Fruit fly (Drosophila melanogaster) whole organism, embryonic: Measurements from ENCODE around the gene ETHR.
A peak's percentile ranks its signal among the peaks of the same experiment; 100 is the strongest.

Source experiments
- Antp ChIP-seq: fragments of 200-800 bp; sonication (Bioruptor generic); optimal IDR thresholded peaks from 3 replicates; lab custom pipeline; 2016; ENCODE audit warnings: missing biosample characterization, missing genetic modification characterization
- B-H2 ChIP-seq: fragments of 200-800 bp; sonication (Bioruptor generic); optimal IDR thresholded peaks from 2 replicates; lab custom pipeline; 2018; ENCODE audit warnings: missing biosample characterization, mild to moderate bottlenecking, missing genetic modification characterization
- CG11093 ChIP-seq: fragments of 200-800 bp; sonication (Bioruptor generic); IDR thresholded peaks from 3 replicates; pipeline ENCODE4 v1.3.6; 2022; ENCODE audit warnings: missing biosample characterization, missing genetic modification characterization
- CG11398 ChIP-seq: fragments of 200-800 bp; sonication (Bioruptor generic); optimal IDR thresholded peaks from 2 replicates; lab custom pipeline; 2016; ENCODE audit warnings: missing biosample characterization, missing genetic modification characterization
- CG12071 ChIP-seq: fragments of 200-800 bp; sonication (Bioruptor generic); optimal IDR thresholded peaks from 3 replicates; lab custom pipeline; 2018; ENCODE audit warnings: missing biosample characterization, mild to moderate bottlenecking, missing genetic modification characterization
- CG12942 ChIP-seq: fragments of 200-800 bp; sonication (Bioruptor generic); optimal IDR thresholded peaks from 3 replicates; lab custom pipeline; 2016; ENCODE audit warnings: missing biosample characterization, missing genetic modification characterization
- CG13287 ChIP-seq: fragments of 200-800 bp; sonication (Bioruptor generic); IDR thresholded peaks from 2 replicates; pipeline ENCODE4 v1.3.6; 2022; ENCODE audit warnings: missing biosample characterization, missing genetic modification characterization; ENCODE audit not compliant: partially characterized antibody
- CG13775 ChIP-seq: fragments of 200-800 bp; sonication (Bioruptor generic); optimal IDR thresholded peaks from 3 replicates; lab custom pipeline; 2017; ENCODE audit warnings: missing biosample characterization, mild to moderate bottlenecking, missing genetic modification characterization
- CG13894 ChIP-seq: fragments of 200-800 bp; sonication (Bioruptor generic); optimal IDR thresholded peaks from 3 replicates; lab custom pipeline; 2018; ENCODE audit warnings: missing biosample characterization, mild to moderate bottlenecking, missing genetic modification characterization, moderate library complexity
- CG14014 ChIP-seq: fragments of 200-800 bp; sonication (Bioruptor generic); IDR thresholded peaks from 2 replicates; pipeline ENCODE4 v1.3.6; 2022; ENCODE audit warnings: missing biosample characterization, missing genetic modification characterization
- CG14667 ChIP-seq: fragments of 200-800 bp; sonication (Bioruptor generic); IDR thresholded peaks from 2 replicates; pipeline ENCODE4 v1.3.6; 2022; ENCODE audit warnings: missing biosample characterization, missing genetic modification characterization
- CG15514 ChIP-seq: fragments of 200-800 bp; sonication (Bioruptor generic); optimal IDR thresholded peaks from 3 replicates; lab custom pipeline; 2017; ENCODE audit warnings: missing biosample characterization, missing genetic modification characterization, mild to moderate bottlenecking, moderate library complexity, missing genetic modification reagents
- CG30020 ChIP-seq: fragments of 200-800 bp; optimal IDR thresholded peaks from 2 replicates; lab custom pipeline; 2019; ENCODE audit warnings: missing biosample characterization, mild to moderate bottlenecking, missing genetic modification characterization, moderate library complexity
- CG30403 ChIP-seq: fragments of 200-800 bp; sonication (Bioruptor generic); optimal IDR thresholded peaks from 3 replicates; lab custom pipeline; 2016; ENCODE audit warnings: missing biosample characterization, missing genetic modification characterization
- CG34422 ChIP-seq: fragments of 200-800 bp; sonication (Bioruptor generic); IDR thresholded peaks from 3 replicates; pipeline ENCODE4 v1.3.6; 2022; ENCODE audit warnings: missing biosample characterization, missing genetic modification characterization
- CG8478 ChIP-seq: fragments of >200 bp; optimal IDR thresholded peaks from 2 replicates; lab custom pipeline; 2018
- CG9215 ChIP-seq: fragments of 200-800 bp; sonication (Bioruptor generic); IDR thresholded peaks from 2 replicates; pipeline ENCODE4 v1.3.6; 2022; ENCODE audit warnings: missing biosample characterization, missing genetic modification characterization
- CG9727 ChIP-seq: fragments of 200-800 bp; sonication (Bioruptor generic); optimal IDR thresholded peaks from 3 replicates; lab custom pipeline; 2017; ENCODE audit warnings: missing biosample characterization, mild to moderate bottlenecking, missing genetic modification characterization
- Dfd ChIP-seq, 2 experiments: fragments of >200 bp; optimal IDR thresholded peaks; 2 replicates each; lab custom pipeline; 2017; ENCODE audit warnings: missing biosample characterization in 2 of 2, missing genetic modification characterization in 2 of 2
- Dip2 ChIP-seq: fragments of 200-800 bp; sonication (Bioruptor generic); IDR thresholded peaks from 2 replicates; pipeline ENCODE4 v1.3.6; 2022; ENCODE audit warnings: missing biosample characterization, missing genetic modification characterization
- Fer2 ChIP-seq: fragments of 200-800 bp; sonication (Bioruptor generic); optimal IDR thresholded peaks from 2 replicates; lab custom pipeline; 2018; ENCODE audit warnings: missing biosample characterization, mild to moderate bottlenecking, missing genetic modification characterization, moderate library complexity
- Fer3 ChIP-seq: fragments of 200-800 bp; sonication (Bioruptor generic); optimal IDR thresholded peaks from 2 replicates; lab custom pipeline; 2018; ENCODE audit warnings: missing biosample characterization, mild to moderate bottlenecking, missing genetic modification characterization, moderate library complexity
- HLH3B ChIP-seq: fragments of 200-800 bp; sonication (Bioruptor generic); IDR thresholded peaks from 2 replicates; pipeline ENCODE4 v1.3.6; 2022; ENCODE audit warnings: missing biosample characterization, missing genetic modification characterization
- HLHmδ ChIP-seq: fragments of 200-800 bp; sonication (Bioruptor generic); optimal IDR thresholded peaks from 2 replicates; lab custom pipeline; 2018; ENCODE audit warnings: missing biosample characterization, mild to moderate bottlenecking, missing genetic modification characterization, moderate library complexity
- Max ChIP-seq: fragments of 200-800 bp; sonication (Bioruptor generic); optimal IDR thresholded peaks from 2 replicates; lab custom pipeline; 2016; ENCODE audit warnings: missing biosample characterization, mild to moderate bottlenecking, missing genetic modification characterization
- Mes4 ChIP-seq: fragments of 200-800 bp; sonication (Bioruptor generic); optimal IDR thresholded peaks from 2 replicates; lab custom pipeline; 2016; ENCODE audit warnings: missing biosample characterization, missing genetic modification characterization
- Optix ChIP-seq: fragments of 200-800 bp; sonication (Bioruptor generic); IDR thresholded peaks from 3 replicates; pipeline ENCODE4 v1.3.6; 2022; ENCODE audit warnings: missing biosample characterization, missing genetic modification characterization
- Stat92E ChIP-seq, 3 experiments: fragments of >200 bp in 2 of 3; fragments of 200-800 bp in 1 of 3; sonication (Bioruptor generic) in 1 of 3; optimal IDR thresholded peaks; 2 replicates each; lab custom pipeline; 2017 to 2019; ENCODE audit warnings: missing biosample characterization in 3 of 3, missing genetic modification characterization in 3 of 3, mild to moderate bottlenecking in 1 of 3, moderate library complexity in 1 of 3
- Xbp1 ChIP-seq: fragments of 200-800 bp; sonication (Bioruptor generic); optimal IDR thresholded peaks from 3 replicates; lab custom pipeline; 2016; ENCODE audit warnings: missing biosample characterization, mild to moderate bottlenecking, missing genetic modification characterization
- bbx ChIP-seq: fragments of 200-800 bp; sonication (Bioruptor generic); IDR thresholded peaks from 2 replicates; pipeline ENCODE4 v1.3.6; 2022; ENCODE audit warnings: missing biosample characterization, missing genetic modification characterization; ENCODE audit not compliant: partially characterized antibody
- bcd ChIP-seq: fragments of 200-800 bp; sonication (Bioruptor generic); optimal IDR thresholded peaks from 2 replicates; lab custom pipeline; 2017; ENCODE audit warnings: missing biosample characterization, mild to moderate bottlenecking, missing genetic modification characterization
- bigmax ChIP-seq: fragments of 200-800 bp; sonication (Bioruptor generic); optimal IDR thresholded peaks from 2 replicates; lab custom pipeline; 2018; ENCODE audit warnings: missing biosample characterization, mild to moderate bottlenecking, missing genetic modification characterization
- cad ChIP-seq: fragments of >200 bp; optimal IDR thresholded peaks from 2 replicates; lab custom pipeline; 2017; ENCODE audit warnings: missing biosample characterization, missing genetic modification characterization
- dimm ChIP-seq: fragments of 200-800 bp; sonication (Bioruptor generic); IDR thresholded peaks from 2 replicates; pipeline ENCODE4 v1.3.6; 2022; ENCODE audit warnings: missing biosample characterization, missing genetic modification characterization
- esg ChIP-seq: fragments of 200-800 bp; sonication (Bioruptor generic); conservative IDR thresholded peaks from 2 replicates; pipeline ENCODE4 v1.3.6; 2022; ENCODE audit warnings: missing biosample characterization, missing genetic modification characterization
- fd102C ChIP-seq: fragments of 200-800 bp; sonication (Bioruptor generic); optimal IDR thresholded peaks from 2 replicates; lab custom pipeline; 2018; ENCODE audit warnings: missing biosample characterization, mild to moderate bottlenecking, missing genetic modification characterization, moderate library complexity
- ftz-f1 ChIP-seq: fragments of 200-800 bp; sonication (Bioruptor generic); optimal IDR thresholded peaks from 2 replicates; lab custom pipeline; 2016; ENCODE audit warnings: missing biosample characterization, missing genetic modification characterization
- hkb ChIP-seq, 2 experiments: fragments of 200-800 bp in 1 of 2; fragments of >200 bp in 1 of 2; sonication (Bioruptor generic) in 1 of 2; IDR thresholded peaks in 1 of 2; optimal IDR thresholded peaks in 1 of 2; 2 replicates each; pipeline versions ENCODE4 v1.3.6 to Lab custom; 2017 to 2022; ENCODE audit warnings: missing biosample characterization in 1 of 2, missing genetic modification characterization in 1 of 2
- kni ChIP-seq: fragments of 200-800 bp; sonication (Bioruptor generic); optimal IDR thresholded peaks from 3 replicates; lab custom pipeline; 2017; ENCODE audit warnings: mild to moderate bottlenecking, missing biosample characterization, missing genetic modification reagents, missing genetic modification characterization
- mirr ChIP-seq: fragments of 200-800 bp; sonication (Bioruptor generic); optimal IDR thresholded peaks from 3 replicates; lab custom pipeline; 2018; ENCODE audit warnings: missing biosample characterization, mild to moderate bottlenecking, missing genetic modification characterization
- nerfin-2 ChIP-seq: fragments of 200-800 bp; sonication (Bioruptor generic); IDR thresholded peaks from 2 replicates; pipeline ENCODE4 v1.3.6; 2022; ENCODE audit warnings: missing biosample characterization, missing genetic modification characterization; ENCODE audit not compliant: partially characterized antibody
- nmo ChIP-seq: fragments of 200-800 bp; sonication (Bioruptor generic); optimal IDR thresholded peaks from 2 replicates; lab custom pipeline; 2018; ENCODE audit warnings: missing biosample characterization, mild to moderate bottlenecking, missing genetic modification characterization, moderate library complexity
- psq ChIP-seq: fragments of 200-800 bp; sonication (Bioruptor generic); optimal IDR thresholded peaks from 2 replicates; lab custom pipeline; 2017; ENCODE audit warnings: missing biosample characterization, missing genetic modification characterization
- ro ChIP-seq: fragments of 200-800 bp; sonication (Bioruptor generic); IDR thresholded peaks from 2 replicates; pipeline ENCODE4 v1.3.6; 2022; ENCODE audit warnings: missing biosample characterization, missing genetic modification characterization
- row ChIP-seq: fragments of 200-800 bp; sonication (Bioruptor generic); IDR thresholded peaks from 3 replicates; pipeline ENCODE4 v1.3.6; 2022; ENCODE audit warnings: missing biosample characterization, missing genetic modification characterization
- sim ChIP-seq: fragments of 200-800 bp; sonication (Bioruptor generic); IDR thresholded peaks from 2 replicates; pipeline ENCODE4 v1.3.6; 2022; ENCODE audit warnings: missing biosample characterization, missing genetic modification characterization
- tna ChIP-seq: fragments of 200-800 bp; sonication (Bioruptor generic); IDR thresholded peaks from 2 replicates; pipeline ENCODE4 v1.3.6; 2022; ENCODE audit warnings: missing biosample characterization, missing genetic modification characterization; ENCODE audit not compliant: partially characterized antibody
- tup ChIP-seq: fragments of 200-800 bp; sonication (Bioruptor generic); optimal IDR thresholded peaks from 2 replicates; lab custom pipeline; 2016; ENCODE audit warnings: missing biosample characterization, mild to moderate bottlenecking, missing genetic modification characterization, moderate library complexity

ETHR gene

DNA sequence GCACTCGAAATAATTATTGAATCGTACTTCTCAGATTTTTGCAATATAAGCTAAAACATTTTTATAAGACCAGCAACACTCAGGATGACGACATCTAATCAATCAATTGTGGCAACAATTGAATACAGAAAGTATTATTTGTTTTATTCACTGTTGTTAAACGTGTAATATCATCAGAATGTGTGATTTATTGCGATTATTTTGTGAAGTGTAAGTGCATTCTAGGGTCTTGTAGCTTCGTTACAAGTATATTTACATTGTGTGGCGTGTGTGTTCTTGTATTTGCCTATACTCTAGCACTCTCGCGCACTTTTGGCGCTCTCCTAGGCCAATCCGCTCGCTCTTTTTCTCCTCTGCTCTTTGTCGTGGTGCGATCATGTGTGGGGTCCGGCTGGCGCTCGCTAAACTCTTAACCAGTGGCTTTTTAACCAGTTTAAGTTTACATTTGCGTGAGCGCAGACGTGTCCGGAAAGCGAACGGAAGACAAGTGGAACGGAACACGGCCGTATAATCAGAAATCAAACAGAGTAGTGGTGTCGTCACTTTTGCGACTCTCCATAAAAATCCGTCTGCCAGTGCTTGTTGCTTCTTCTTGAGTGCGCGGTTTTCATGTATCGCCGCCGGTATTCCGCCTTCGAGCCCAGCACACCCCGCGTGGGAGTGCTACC lies 42.2 kb upstream of the ETHR start (continued):
- peak; percentile 62 for TF ChIP-seq CG12071 (GFP tag; lab: Kevin White, UChicago)
- peak; percentile 29 for TF ChIP-seq tup (GFP tag; lab: Kevin White, UChicago)
- TF ChIP-seq Stat92E (GFP tag; optimal IDR thresholded peaks at IDR 0.05; lab: Kevin White, UChicago) = peak in 1 of 3 experiments; percentile 33
- peak; percentile 50; the same call in 1 of the 2 replicates for TF ChIP-seq CG13287
- TF ChIP-seq CG11398 = peak; percentile 85
- peak; percentile 81 for TF ChIP-seq CG13775 (GFP tag; lab: Kevin White, UChicago)
- no peak for TF ChIP-seq dimm (GFP tag; lab: Robert Waterston, UW)
- TF ChIP-seq Xbp1 (GFP tag; lab: Kevin White, UChicago) = peak; percentile 86
- TF ChIP-seq row = peak; percentile 86
- peak; percentile 33; the same call in 1 of the 2 replicates for TF ChIP-seq tna
- TF ChIP-seq nmo = peak; percentile 94
- TF ChIP-seq CG30020 (tag; lab: Kevin White, UChicago) = peak; percentile 25
- peak; percentile 54; the same call in 1 of the 2 replicates for TF ChIP-seq bbx (GFP tag; lab: Robert Waterston, UW)
- peak; percentile 53 for TF ChIP-seq HLHmδ (GFP tag; lab: Kevin White, UChicago)
- no peak for TF ChIP-seq bigmax
- peak; percentile 85 for TF ChIP-seq HLH3B (GFP tag; lab: Robert Waterston, UW)
- peak; percentile 60 for TF ChIP-seq esg (GFP tag; lab: Robert Waterston, UW)
- TF ChIP-seq CG14014 (GFP tag; lab: Robert Waterston, UW) = peak; percentile 36; the same call in 1 of the 2 replicates
- TF ChIP-seq CG8478 (lab: Kevin White, UChicago) = no peak
- peak; percentile 60 for TF ChIP-seq CG12942
- TF ChIP-seq cad (GFP tag; lab: Kevin White, UChicago) = no peak
- TF ChIP-seq hkb (optimal IDR thresholded peaks at IDR 0.05; lab: Kevin White, UChicago) = no peak
- peak; percentile 80 for TF ChIP-seq hkb (GFP tag; IDR thresholded peaks at IDR 0.05; lab: Robert Waterston, UW)
- peak; percentile 66 for TF ChIP-seq CG15514 (GFP tag; lab: Kevin White, UChicago)
- TF ChIP-seq CG34422 (GFP tag; lab: Robert Waterston, UW) = peak; percentile 53; the same call in 2 of the 3 replicates
- no peak for TF ChIP-seq Dip2 (GFP tag; lab: Robert Waterston, UW)
- TF ChIP-seq CG9215 (GFP tag; lab: Robert Waterston, UW) = no peak
- TF ChIP-seq CG13894 (tag; lab: Kevin White, UChicago) = peak; percentile 9
- no peak for TF ChIP-seq ftz-f1
- peak; percentile 90 for TF ChIP-seq CG30403 (GFP tag; lab: Kevin White, UChicago)
- TF ChIP-seq sim (GFP tag; lab: Robert Waterston, UW) = peak; percentile 24; the same call in 1 of the 2 replicates
- TF ChIP-seq Optix = peak; percentile 44; the same call in 1 of the 3 replicates
- TF ChIP-seq Antp (GFP tag; lab: Kevin White, UChicago) = peak; percentile 78
- no peak for TF ChIP-seq B-H2 (GFP tag; lab: Kevin White, UChicago)
- TF ChIP-seq fd102C = no peak
- peak; percentile 50 for TF ChIP-seq Fer3 (tag; lab: Kevin White, UChicago)
- peak; percentile 27 for TF ChIP-seq psq (GFP tag; lab: Kevin White, UChicago)
- no peak for TF ChIP-seq Dfd (GFP tag; optimal IDR thresholded peaks at IDR 0.05; lab: Kevin White, UChicago)
- TF ChIP-seq CG9727 (GFP tag; lab: Kevin White, UChicago) = peak; percentile 78
- peak; percentile 22 for TF ChIP-seq mirr (GFP tag; lab: Kevin White, UChicago)
- TF ChIP-seq bcd = peak; percentile 80
- TF ChIP-seq nerfin-2 (GFP tag; lab: Robert Waterston, UW) = peak; percentile 27; the same call in 1 of the 2 replicates
- peak; percentile 35; the same call in 1 of the 2 replicates for TF ChIP-seq ro
- peak; percentile 51; the same call in 1 of the 2 replicates for TF ChIP-seq CG14667 (GFP tag; lab: Robert Waterston, UW)
- TF ChIP-seq Mes4 = peak; percentile 75
- TF ChIP-seq CG11093 (GFP tag; lab: Robert Waterston, UW) = peak; percentile 73
- TF ChIP-seq Fer2 (tag; lab: Kevin White, UChicago) = peak; percentile 12
- peak; percentile 72 for TF ChIP-seq Max (GFP tag; lab: Kevin White, UChicago)
- TF ChIP-seq kni (GFP tag; lab: Kevin White, UChicago) = peak; percentile 35
